Fruit fly (Drosophila melanogaster): ENCODE data around the gene hiro.

- no peak for TF ChIP-seq CG6276 (GFP tag; optimal IDR thresholded peaks at IDR 0.05)
- no peak for TF ChIP-seq Blimp-1 (GFP tag; optimal IDR thresholded peaks at IDR 0.05)
- TF ChIP-seq svp (GFP tag), result no peak
- TF ChIP-seq CG11762 (GFP tag; optimal IDR thresholded peaks at IDR 0.05; ENCODE audit: insufficient read depth), result no peak
- no peak for TF ChIP-seq CG6854 (GFP tag; optimal IDR thresholded peaks at IDR 0.05)
- TF ChIP-seq Eip78C (GFP tag), result no peak
- TF ChIP-seq fd85E (GFP tag; optimal IDR thresholded peaks at IDR 0.05), result no peak
- TF ChIP-seq Gug (GFP tag; IDR thresholded peaks at IDR 0.05), result no peak
- TF ChIP-seq CG8119 (GFP tag; IDR thresholded peaks at IDR 0.05), result no peak
- TF ChIP-seq Sox102F (GFP tag; optimal IDR thresholded peaks at IDR 0.05), result no peak
- no peak for TF ChIP-seq CG9139 (GFP tag; optimal IDR thresholded peaks at IDR 0.05)
- TF ChIP-seq CG34406 (GFP tag; optimal IDR thresholded peaks at IDR 0.05), result no peak
- no peak for TF ChIP-seq cyc (GFP tag; optimal IDR thresholded peaks at IDR 0.05)
- no peak for TF ChIP-seq vri (GFP tag; optimal IDR thresholded peaks at IDR 0.05)
Measured at dm6 chr3L:673324-673723, 14.4 kb downstream of the hiro start.
